Fruit fly (Drosophila melanogaster): ENCODE measurements around the gene CG12170.

The CG12170 gene

DNA sequence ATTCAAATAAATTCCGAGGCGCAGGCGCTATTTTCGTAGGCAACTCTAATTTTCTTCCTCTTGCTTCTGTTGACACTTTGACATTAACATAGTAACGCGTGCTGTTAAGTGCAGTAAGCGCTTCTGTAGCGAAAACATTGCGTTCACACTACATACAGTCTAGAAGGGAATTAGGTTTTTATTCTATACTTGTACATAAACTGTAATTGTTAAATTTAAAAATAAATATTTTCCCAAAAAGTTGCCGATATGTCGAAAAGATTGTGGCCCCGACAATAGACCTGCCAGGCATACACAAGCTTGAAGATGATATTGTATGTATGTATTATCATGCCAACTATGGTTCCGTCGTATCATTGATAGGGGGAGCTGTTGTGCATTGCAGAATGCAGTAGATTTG, 30.6 kb upstream of the CG12170 start, which contains the start of gene asl (continued):
- TF ChIP-seq HLH4C (GFP tag; IDR thresholded peaks at IDR 0.05; ENCODE audit: partially characterized antibody), result no peak
- TF ChIP-seq Med (GFP tag), result peak; percentile 91
- no peak for TF ChIP-seq cas (GFP tag; IDR thresholded peaks at IDR 0.05)
- peak; percentile 16 for TF ChIP-seq vfl (GFP tag; optimal IDR thresholded peaks at IDR 0.05)
- no peak for TF ChIP-seq H15 (GFP tag; IDR thresholded peaks at IDR 0.05)
- no peak for TF ChIP-seq CG7928 (GFP tag; optimal IDR thresholded peaks at IDR 0.05)
- TF ChIP-seq CG1602 (GFP tag; optimal IDR thresholded peaks at IDR 0.05), result peak; percentile 38
- no peak for TF ChIP-seq CkIIα-i1 (GFP tag; IDR thresholded peaks at IDR 0.05)
- TF ChIP-seq CG8924 (tag; optimal IDR thresholded peaks at IDR 0.05), result peak; percentile 76
- peak; percentile 81 for TF ChIP-seq CoRest (tag; optimal IDR thresholded peaks at IDR 0.05)
- TF ChIP-seq Dp (GFP tag; optimal IDR thresholded peaks at IDR 0.05), result peak; percentile 84
- TF ChIP-seq CG7786 (GFP tag; optimal IDR thresholded peaks at IDR 0.05), result peak; percentile 22
- TF ChIP-seq ara (GFP tag; IDR thresholded peaks at IDR 0.05), result no peak
- TF ChIP-seq ranshi (GFP tag; IDR thresholded peaks at IDR 0.05), result 0 out of 2 replicates have a peak, but pooled peaks have one; percentile 15
- TF ChIP-seq Gsc (GFP tag; IDR thresholded peaks at IDR 0.05), result no peak
- peak; percentile 62 for TF ChIP-seq bcd (GFP tag; optimal IDR thresholded peaks at IDR 0.05)
- TF ChIP-seq tgo (GFP tag; IDR thresholded peaks at IDR 0.05), result peak; percentile 68; the same call in 2 of the 3 replicates
- TF ChIP-seq crol (GFP tag; IDR thresholded peaks at IDR 0.05), result no peak
- peak in 1 of 2 experiments; percentile 78 for TF ChIP-seq Dfd (GFP tag; optimal IDR thresholded peaks at IDR 0.05)
- no peak for TF ChIP-seq oc (tag; optimal IDR thresholded peaks at IDR 0.05)
- TF ChIP-seq zen2 (GFP tag; IDR thresholded peaks at IDR 0.05; ENCODE audit: partially characterized antibody), result no peak
- TF ChIP-seq Dref (GFP tag; IDR thresholded peaks at IDR 0.05), result peak; percentile 31; the same call in 1 of the 2 replicates
- peak; percentile 93 for TF ChIP-seq sens (GFP tag)
- peak; percentile 86 for TF ChIP-seq MBD-R2 (GFP tag; IDR thresholded peaks at IDR 0.05)
- TF ChIP-seq crc (GFP tag; optimal IDR thresholded peaks at IDR 0.05), result peak; percentile 49
- peak; percentile 57 for TF ChIP-seq CG17328 (GFP tag; IDR thresholded peaks at IDR 0.05)
- peak; percentile 58 for TF ChIP-seq tin (GFP tag; optimal IDR thresholded peaks at IDR 0.05)
- TF ChIP-seq sima (GFP tag; optimal IDR thresholded peaks at IDR 0.05), result no peak
- TF ChIP-seq z (GFP tag; IDR thresholded peaks at IDR 0.05), result no peak
- TF ChIP-seq usp (GFP tag; optimal IDR thresholded peaks at IDR 0.05), result no peak
- TF ChIP-seq CG10267 (tag; optimal IDR thresholded peaks at IDR 0.05), result peak; percentile 80
- TF ChIP-seq Adf1 (GFP tag; IDR thresholded peaks at IDR 0.05), result no peak; the same call in 1 of the 2 replicates
- TF ChIP-seq CG6765 (GFP tag; optimal IDR thresholded peaks at IDR 0.05), result peak; percentile 5
- TF ChIP-seq Ets97D (GFP tag; optimal IDR thresholded peaks at IDR 0.05), result peak; percentile 66
- no peak for TF ChIP-seq CG17568 (GFP tag; optimal IDR thresholded peaks at IDR 0.05)
- TF ChIP-seq CG7839 (tag; optimal IDR thresholded peaks at IDR 0.05), result no peak
- TF ChIP-seq Doc2 (GFP tag; IDR thresholded peaks at IDR 0.05), result no peak
- TF ChIP-seq CG4707 (GFP tag; optimal IDR thresholded peaks at IDR 0.05), result peak; percentile 37
- peak; percentile 71 for TF ChIP-seq CG15696 (tag; optimal IDR thresholded peaks at IDR 0.05)
- TF ChIP-seq Max (GFP tag; optimal IDR thresholded peaks at IDR 0.05), result peak; percentile 57
- no peak for TF ChIP-seq CG11504 (tag; optimal IDR thresholded peaks at IDR 0.05)
- peak; percentile 16 for TF ChIP-seq CG5245 (GFP tag; optimal IDR thresholded peaks at IDR 0.05)
- peak; percentile 65 for TF ChIP-seq Ptx1 (GFP tag; IDR thresholded peaks at IDR 0.05)
- TF ChIP-seq Gug (GFP tag; IDR thresholded peaks at IDR 0.05), result no peak
- no peak for TF ChIP-seq da (GFP tag; optimal IDR thresholded peaks at IDR 0.05)
- no peak for TF ChIP-seq Blimp-1 (GFP tag; optimal IDR thresholded peaks at IDR 0.05)
- TF ChIP-seq cwo (GFP tag; optimal IDR thresholded peaks at IDR 0.05), result peak; percentile 22
- TF ChIP-seq twi (tag; optimal IDR thresholded peaks at IDR 0.05), result peak; percentile 62
- TF ChIP-seq otp (GFP tag; IDR thresholded peaks at IDR 0.05), result 0 out of 3 replicates have a peak, but pooled peaks have one; percentile 33
- no peak for TF ChIP-seq HmgD (GFP tag; optimal IDR thresholded peaks at IDR 0.05)
- TF ChIP-seq bsh (GFP tag; optimal IDR thresholded peaks at IDR 0.05), result peak in 1 of 2 experiments; percentile 69
